Fruit fly (Drosophila melanogaster) whole organism, adult: ENCODE results near the gene Gr5a.

Source experiments
- CG11617 ChIP-seq: fragments of 200-800 bp; sonication (Bioruptor generic); optimal IDR thresholded peaks from 2 replicates; lab custom pipeline; 2017; ENCODE audit warnings: mild to moderate bottlenecking, missing biosample characterization, missing genetic modification reagents, missing genetic modification characterization
- CG12768 ChIP-seq: fragments of 200-800 bp; sonication (Bioruptor generic); optimal IDR thresholded peaks from 2 replicates; lab custom pipeline; 2017; ENCODE audit warnings: missing biosample characterization, missing genetic modification characterization, mild to moderate bottlenecking, moderate library complexity, missing genetic modification reagents
- CG14711 ChIP-seq: fragments of 200-800 bp; sonication (Bioruptor generic); optimal IDR thresholded peaks from 2 replicates; lab custom pipeline; 2018; ENCODE audit warnings: missing biosample characterization, mild to moderate bottlenecking, missing genetic modification characterization, moderate library complexity
- CG1620 ChIP-seq: fragments of 200-800 bp; sonication (Bioruptor generic); optimal IDR thresholded peaks from 2 replicates; lab custom pipeline; 2016; ENCODE audit warnings: missing biosample characterization, missing genetic modification characterization
- CG33017 ChIP-seq: fragments of 200-800 bp; sonication (Bioruptor generic); optimal IDR thresholded peaks from 2 replicates; lab custom pipeline; 2018; ENCODE audit warnings: missing biosample characterization, mild to moderate bottlenecking, missing genetic modification characterization, moderate library complexity
- CG5204 ChIP-seq: fragments of 200-800 bp; sonication (Bioruptor generic); optimal IDR thresholded peaks from 2 replicates; lab custom pipeline; 2016; ENCODE audit warnings: missing biosample characterization, missing genetic modification characterization
- CG7045 ChIP-seq: fragments of 200-800 bp; sonication (Bioruptor generic); optimal IDR thresholded peaks from 2 replicates; lab custom pipeline; 2017; ENCODE audit warnings: missing biosample characterization, mild to moderate bottlenecking, missing genetic modification characterization
- CG7101 ChIP-seq: fragments of 200-800 bp; sonication (Bioruptor generic); optimal IDR thresholded peaks from 2 replicates; lab custom pipeline; 2018; ENCODE audit warnings: missing biosample characterization, mild to moderate bottlenecking, missing genetic modification characterization, moderate library complexity
- Clk ChIP-seq: fragments of 200-800 bp; sonication (Bioruptor generic); optimal IDR thresholded peaks from 2 replicates; lab custom pipeline; 2017; ENCODE audit warnings: missing biosample characterization, missing genetic modification characterization
- Crg-1 ChIP-seq: fragments of 200-800 bp; sonication (Bioruptor generic); optimal IDR thresholded peaks from 2 replicates; lab custom pipeline; 2016; ENCODE audit warnings: missing biosample characterization, missing genetic modification characterization
- Hr96 ChIP-seq: fragments of 200-800 bp; sonication (Bioruptor generic); optimal IDR thresholded peaks from 2 replicates; lab custom pipeline; 2016; ENCODE audit warnings: missing biosample characterization, missing genetic modification characterization
- Mnt ChIP-seq: fragments of 200-800 bp; sonication (Bioruptor generic); optimal IDR thresholded peaks from 2 replicates; lab custom pipeline; 2016; ENCODE audit warnings: missing biosample characterization, mild to moderate bottlenecking, missing genetic modification characterization
- bab1 ChIP-seq: fragments of 200-800 bp; sonication (Bioruptor generic); optimal IDR thresholded peaks from 3 replicates; lab custom pipeline; 2019; ENCODE audit warnings: missing biosample characterization, mild to moderate bottlenecking, missing genetic modification characterization, moderate library complexity
- cic ChIP-seq: fragments of 200-800 bp; sonication (Bioruptor generic); optimal IDR thresholded peaks from 2 replicates; lab custom pipeline; 2017; ENCODE audit warnings: missing biosample characterization, mild to moderate bottlenecking, missing genetic modification characterization, moderate library complexity
- cnc ChIP-seq, 2 experiments: fragments of >200 bp; optimal IDR thresholded peaks; 2 replicates each; lab custom pipeline; 2017
- kay ChIP-seq: fragments of 200-800 bp; sonication (Bioruptor generic); peaks from one replicate; lab custom pipeline; 2016; ENCODE audit warnings: missing biosample characterization, missing genetic modification characterization, borderline replicate concordance
- ovo ChIP-seq: fragments of 200-800 bp; sonication (Bioruptor generic); optimal IDR thresholded peaks from 2 replicates; lab custom pipeline; 2016; ENCODE audit warnings: missing biosample characterization, missing genetic modification characterization
- pad ChIP-seq: fragments of 200-800 bp; sonication (Bioruptor generic); optimal IDR thresholded peaks from 3 replicates; lab custom pipeline; 2017; ENCODE audit warnings: missing biosample characterization, missing genetic modification characterization, mild to moderate bottlenecking, moderate library complexity, missing genetic modification reagents
- tj ChIP-seq: fragments of 200-800 bp; sonication (Bioruptor generic); optimal IDR thresholded peaks from 3 replicates; lab custom pipeline; 2017; ENCODE audit warnings: missing biosample characterization, mild to moderate bottlenecking, missing genetic modification characterization, moderate library complexity
- toe ChIP-seq: fragments of 200-800 bp; sonication (Bioruptor generic); optimal IDR thresholded peaks from 2 replicates; lab custom pipeline; 2016; ENCODE audit warnings: missing biosample characterization, missing genetic modification characterization

Gene Gr5a

dm6 chrX:5672243-5673051, 8.0 kb upstream of the Gr5a start, which contains the start of gene RpL35:
RpL35 (plus strand) TSS chrX:5672401.
- no peak for TF ChIP-seq Clk (GFP tag; lab: Kevin White, UChicago)
- no peak for TF ChIP-seq CG33017 (tag; lab: Kevin White, UChicago)
- peak; percentile 84 for TF ChIP-seq bab1 (GFP tag; lab: Kevin White, UChicago)
- peak; percentile 78 for TF ChIP-seq Crg-1 (GFP tag; lab: Kevin White, UChicago)
- peak; percentile 55 for TF ChIP-seq pad (GFP tag; lab: Kevin White, UChicago)
- TF ChIP-seq kay (GFP tag; lab: Kevin White, UChicago) = no peak
- peak; percentile 49 for TF ChIP-seq CG1620 (GFP tag; lab: Kevin White, UChicago)
- TF ChIP-seq cnc (optimal IDR thresholded peaks at IDR 0.05; lab: Kevin White, UChicago) = no peak
- peak; percentile 96 for TF ChIP-seq Mnt (GFP tag; lab: Kevin White, UChicago)
- peak; percentile 21 for TF ChIP-seq toe
- TF ChIP-seq CG14711 (tag; lab: Kevin White, UChicago) = peak; percentile 40
- TF ChIP-seq Hr96 (GFP tag; lab: Kevin White, UChicago) = peak; percentile 83
- peak; percentile 34 for TF ChIP-seq CG12768 (GFP tag; lab: Kevin White, UChicago)
- TF ChIP-seq tj = peak; percentile 53
- no peak for TF ChIP-seq CG5204 (GFP tag; lab: Kevin White, UChicago)
- peak; percentile 76 for TF ChIP-seq CG11617 (GFP tag; lab: Kevin White, UChicago)
- TF ChIP-seq cic (GFP tag; lab: Kevin White, UChicago) = no peak
- peak; percentile 71 for TF ChIP-seq CG7101 (tag; lab: Kevin White, UChicago)
- no peak for TF ChIP-seq CG7045
- peak; percentile 45 for TF ChIP-seq ovo

- TF ChIP-seq ovo (no peak), CG5204 (GFP tag; lab: Kevin White, UChicago) (no peak), toe (no peak), CG14711 (tag; lab: Kevin White, UChicago) (no peak), Clk (GFP tag; lab: Kevin White, UChicago) (no peak), CG7045 (no peak), tj (no peak), cnc (optimal IDR thresholded peaks at IDR 0.05; lab: Kevin White, UChicago) (no peak), CG12768 (GFP tag; lab: Kevin White, UChicago) (no peak), bab1 (GFP tag; lab: Kevin White, UChicago) (no peak), cic (GFP tag; lab: Kevin White, UChicago) (no peak), CG1620 (GFP tag; lab: Kevin White, UChicago) (no peak), Mnt (GFP tag; lab: Kevin White, UChicago) (no peak), CG11617 (GFP tag; lab: Kevin White, UChicago) (no peak), kay (GFP tag; lab: Kevin White, UChicago) (no peak), Crg-1 (GFP tag; lab: Kevin White, UChicago) (no peak), Hr96 (GFP tag; lab: Kevin White, UChicago) (no peak), CG7101 (tag; lab: Kevin White, UChicago) (no peak)
Measured at dm6 chrX:5676855-5677254, 3.6 kb upstream of the Gr5a start.

- TF ChIP-seq bab1 (GFP tag; lab: Kevin White, UChicago) (no peak), CG11617 (GFP tag; lab: Kevin White, UChicago) (peak; percentile 52), CG7045 (peak; percentile 4), pad (GFP tag; lab: Kevin White, UChicago) (peak; percentile 64), CG5204 (GFP tag; lab: Kevin White, UChicago) (peak; percentile 13), ovo (peak; percentile 98), CG14711 (tag; lab: Kevin White, UChicago) (peak; percentile 67), CG7101 (tag; lab: Kevin White, UChicago) (peak; percentile 85), CG33017 (tag; lab: Kevin White, UChicago) (no peak), Clk (GFP tag; lab: Kevin White, UChicago) (no peak), toe (peak; percentile 22), Crg-1 (GFP tag; lab: Kevin White, UChicago) (peak; percentile 78), Mnt (GFP tag; lab: Kevin White, UChicago) (peak; percentile 53), cic (GFP tag; lab: Kevin White, UChicago) (no peak), cnc (optimal IDR thresholded peaks at IDR 0.05; lab: Kevin White, UChicago) (no peak), CG12768 (GFP tag; lab: Kevin White, UChicago) (peak; percentile 12), Hr96 (GFP tag; lab: Kevin White, UChicago) (peak; percentile 67), CG1620 (GFP tag; lab: Kevin White, UChicago) (peak; percentile 76), tj (no peak), kay (GFP tag; lab: Kevin White, UChicago) (no peak)
Measured at dm6 chrX:5677400-5678177, 2.8 kb upstream of the Gr5a start.

dm6 chrX:5678178-5678470, 2.3 kb upstream of the Gr5a start:
- TF ChIP-seq cnc (optimal IDR thresholded peaks at IDR 0.05; lab: Kevin White, UChicago) (peak in 1 of 2 experiments; percentile 9), pad (GFP tag; lab: Kevin White, UChicago) (no peak), CG33017 (tag; lab: Kevin White, UChicago) (no peak), cic (GFP tag; lab: Kevin White, UChicago) (no peak), CG12768 (GFP tag; lab: Kevin White, UChicago) (no peak), Hr96 (GFP tag; lab: Kevin White, UChicago) (no peak), ovo (peak; percentile 66), CG7101 (tag; lab: Kevin White, UChicago) (no peak)
